Fruit fly (Drosophila melanogaster) whole organism, pupa: ENCODE results near the gene sp3.

ENCODE experiments used
- CG12605 ChIP-seq: fragments of 200-800 bp; sonication (Bioruptor generic); IDR thresholded peaks from 2 replicates; pipeline ENCODE4 v1.3.6; 2022; ENCODE audit warnings: missing biosample characterization, missing genetic modification characterization
- CG32121 ChIP-seq: fragments of 200-800 bp; sonication (Bioruptor generic); IDR thresholded peaks from 2 replicates; pipeline ENCODE4 v1.3.6; 2022; ENCODE audit warnings: missing biosample characterization, missing genetic modification characterization
- CG4496 ChIP-seq: fragments of 200-800 bp; sonication (Bioruptor generic); IDR thresholded peaks from 3 replicates; pipeline ENCODE4 v1.3.6; 2022; ENCODE audit warnings: missing biosample characterization, missing genetic modification characterization
- EcR ChIP-seq: fragments of 200-800 bp; sonication (Bioruptor generic); optimal IDR thresholded peaks from 3 replicates; lab custom pipeline; 2019; ENCODE audit warnings: missing biosample characterization, missing genetic modification characterization, mild to moderate bottlenecking, moderate library complexity, missing genetic modification reagents
- Pif1B ChIP-seq: fragments of 200-800 bp; sonication (Bioruptor generic); optimal IDR thresholded peaks from 3 replicates; lab custom pipeline; 2016; ENCODE audit warnings: missing biosample characterization, missing genetic modification characterization
- gl ChIP-seq: fragments of 200-800 bp; sonication (Bioruptor generic); optimal IDR thresholded peaks from 2 replicates; lab custom pipeline; 2018; ENCODE audit warnings: missing biosample characterization, mild to moderate bottlenecking, missing genetic modification characterization

- TF ChIP-seq Pif1B (peak; percentile 63), CG12605 (0 out of 2 replicates have a peak, but pooled peaks have one; percentile 11), EcR (GFP tag; lab: Kevin White, UChicago) (peak; percentile 39), CG32121 (GFP tag; lab: Robert Waterston, UW) (0 out of 2 replicates have a peak, but pooled peaks have one; percentile 30), gl (tag; lab: Kevin White, UChicago) (no peak), CG4496 (GFP tag; lab: Robert Waterston, UW) (0 out of 3 replicates have a peak, but pooled peaks have one; percentile 44)
These were observed 21.3 kb upstream of the sp3 start, which contains the start of gene C15 for dm6 chr3R:21499131-21500036.
